Fruit fly (Drosophila melanogaster) whole organism, prepupa: ENCODE measurements around the gene HGTX.

Experiments used
- Blimp-1 ChIP-seq: fragments of 200-800 bp; sonication (Bioruptor generic); optimal IDR thresholded peaks from 3 replicates; lab custom pipeline; 2017; ENCODE audit warnings: missing biosample characterization, missing genetic modification characterization, mild to moderate bottlenecking, moderate library complexity, missing genetic modification reagents
- CG10631 ChIP-seq: fragments of 200-800 bp; sonication (Bioruptor generic); optimal IDR thresholded peaks from 2 replicates; lab custom pipeline; 2016; ENCODE audit warnings: missing biosample characterization, missing genetic modification characterization
- CG11294 ChIP-seq: fragments of 200-800 bp; sonication (Bioruptor generic); IDR thresholded peaks from 2 replicates; pipeline ENCODE4 v1.3.6; 2022; ENCODE audit warnings: missing biosample characterization, missing genetic modification characterization
- CG11762 ChIP-seq: fragments of 200-800 bp; sonication (Bioruptor generic); optimal IDR thresholded peaks from 3 replicates; lab custom pipeline; 2016; ENCODE audit warnings: missing biosample characterization, missing genetic modification characterization; ENCODE audit not compliant: insufficient read depth
- CG11902 ChIP-seq: fragments of 200-800 bp; sonication (Bioruptor generic); optimal IDR thresholded peaks from 3 replicates; lab custom pipeline; 2016; ENCODE audit warnings: missing biosample characterization, missing genetic modification characterization
- CG15336 ChIP-seq: fragments of 200-800 bp; sonication (Bioruptor generic); IDR thresholded peaks from 2 replicates; pipeline ENCODE4 v1.3.6; 2022; ENCODE audit warnings: missing biosample characterization, missing genetic modification characterization
- CG1621 ChIP-seq: fragments of 200-800 bp; sonication (Bioruptor generic); optimal IDR thresholded peaks from 3 replicates; lab custom pipeline; 2018; ENCODE audit warnings: missing biosample characterization, mild to moderate bottlenecking, missing genetic modification characterization
- CG16779 ChIP-seq: fragments of 200-800 bp; sonication (Bioruptor generic); optimal IDR thresholded peaks from 3 replicates; lab custom pipeline; 2017; ENCODE audit warnings: missing biosample characterization, mild to moderate bottlenecking, missing genetic modification characterization
- CG3032 ChIP-seq: fragments of 200-800 bp; optimal IDR thresholded peaks from 2 replicates; lab custom pipeline; 2019; ENCODE audit warnings: missing biosample characterization, mild to moderate bottlenecking, missing genetic modification characterization, moderate library complexity
- CG31627 ChIP-seq: fragments of 200-800 bp; sonication (Bioruptor generic); optimal IDR thresholded peaks from 3 replicates; lab custom pipeline; 2016; ENCODE audit warnings: missing biosample characterization, missing genetic modification characterization
- CG32006 ChIP-seq: fragments of 200-800 bp; sonication (Bioruptor generic); optimal IDR thresholded peaks from 3 replicates; lab custom pipeline; 2017; ENCODE audit warnings: missing biosample characterization, mild to moderate bottlenecking, missing genetic modification characterization
- CG34406 ChIP-seq: fragments of 200-800 bp; sonication (Bioruptor generic); optimal IDR thresholded peaks from 3 replicates; lab custom pipeline; 2016; ENCODE audit warnings: missing biosample characterization, missing genetic modification characterization
- CG4318 ChIP-seq: fragments of 200-800 bp; sonication (Bioruptor generic); optimal IDR thresholded peaks from 3 replicates; lab custom pipeline; 2017; ENCODE audit warnings: missing biosample characterization, mild to moderate bottlenecking, missing genetic modification characterization
- CG6163 ChIP-seq: fragments of 200-800 bp; sonication (Bioruptor generic); IDR thresholded peaks from 3 replicates; pipeline ENCODE4 v1.3.6; 2022; ENCODE audit warnings: missing biosample characterization, missing genetic modification characterization
- CG6276 ChIP-seq: fragments of 200-800 bp; sonication (Bioruptor generic); optimal IDR thresholded peaks from 2 replicates; lab custom pipeline; 2017; ENCODE audit warnings: missing biosample characterization, mild to moderate bottlenecking, missing genetic modification characterization
- CG6792 ChIP-seq: fragments of 200-800 bp; sonication (Bioruptor generic); optimal IDR thresholded peaks from 3 replicates; lab custom pipeline; 2016; ENCODE audit warnings: missing biosample characterization, missing genetic modification characterization
- CG6808 ChIP-seq: fragments of 200-800 bp; sonication (Bioruptor generic); optimal IDR thresholded peaks from 3 replicates; lab custom pipeline; 2017; ENCODE audit warnings: missing biosample characterization, missing genetic modification characterization, mild to moderate bottlenecking, moderate library complexity, missing genetic modification reagents
- CG6854 ChIP-seq: fragments of 200-800 bp; sonication (Bioruptor generic); optimal IDR thresholded peaks from 2 replicates; lab custom pipeline; 2017; ENCODE audit warnings: missing biosample characterization, mild to moderate bottlenecking, missing genetic modification characterization
- CG7368 ChIP-seq: fragments of 200-800 bp; sonication (Bioruptor generic); optimal IDR thresholded peaks from 3 replicates; lab custom pipeline; 2016; ENCODE audit warnings: missing biosample characterization, missing genetic modification characterization
- CG8119 ChIP-seq: fragments of 200-800 bp; sonication (Bioruptor generic); IDR thresholded peaks from 3 replicates; pipeline ENCODE4 v1.3.6; 2022; ENCODE audit warnings: missing biosample characterization, missing genetic modification characterization
- CG8632 ChIP-seq: fragments of 200-800 bp; sonication (Bioruptor generic); optimal IDR thresholded peaks from 3 replicates; lab custom pipeline; 2016; ENCODE audit warnings: missing biosample characterization, missing genetic modification characterization
- CG9139 ChIP-seq: fragments of 200-800 bp; sonication (Bioruptor generic); optimal IDR thresholded peaks from 3 replicates; lab custom pipeline; 2017; ENCODE audit warnings: missing biosample characterization, mild to moderate bottlenecking, missing genetic modification characterization
- Eip75B ChIP-seq: fragments of 200-800 bp; sonication (Bioruptor generic); optimal IDR thresholded peaks from 3 replicates; lab custom pipeline; 2016; ENCODE audit warnings: missing biosample characterization, missing genetic modification characterization
- Eip78C ChIP-seq: fragments of 200-800 bp; sonication (Bioruptor generic); peaks from one replicate; lab custom pipeline; 2016; ENCODE audit warnings: missing biosample characterization, missing genetic modification characterization
- Eip93F ChIP-seq: fragments of 200-800 bp; sonication (Bioruptor generic); optimal IDR thresholded peaks from 2 replicates; lab custom pipeline; 2016; ENCODE audit warnings: missing biosample characterization, mild to moderate bottlenecking, missing genetic modification characterization
- Ets21C ChIP-seq: fragments of 200-800 bp; sonication (Bioruptor generic); optimal IDR thresholded peaks from 3 replicates; lab custom pipeline; 2016; ENCODE audit warnings: missing biosample characterization, missing genetic modification characterization
- Ets96B ChIP-seq: fragments of 200-800 bp; optimal IDR thresholded peaks from 2 replicates; lab custom pipeline; 2019; ENCODE audit warnings: missing biosample characterization, mild to moderate bottlenecking, missing genetic modification characterization, moderate library complexity
- Hr39 ChIP-seq: fragments of 200-800 bp; sonication (Bioruptor generic); optimal IDR thresholded peaks from 2 replicates; lab custom pipeline; 2016; ENCODE audit warnings: missing biosample characterization, missing genetic modification characterization
- Hr4 ChIP-seq: fragments of 200-800 bp; sonication (Bioruptor generic); optimal IDR thresholded peaks from 3 replicates; lab custom pipeline; 2016; ENCODE audit warnings: missing biosample characterization, missing genetic modification characterization
- Met ChIP-seq: fragments of 200-800 bp; sonication (Bioruptor generic); optimal IDR thresholded peaks from 3 replicates; lab custom pipeline; 2016; ENCODE audit warnings: missing biosample characterization, missing genetic modification characterization
- OdsH ChIP-seq: fragments of 200-800 bp; sonication (Bioruptor generic); optimal IDR thresholded peaks from 3 replicates; lab custom pipeline; 2016; ENCODE audit warnings: missing biosample characterization, missing genetic modification characterization
- Smox ChIP-seq: fragments of 200-800 bp; sonication (Bioruptor generic); optimal IDR thresholded peaks from 3 replicates; lab custom pipeline; 2016; ENCODE audit warnings: missing biosample characterization, missing genetic modification characterization
- Sox102F ChIP-seq: fragments of 200-800 bp; sonication (Bioruptor generic); optimal IDR thresholded peaks from 2 replicates; lab custom pipeline; 2016; ENCODE audit warnings: missing biosample characterization, mild to moderate bottlenecking, missing genetic modification characterization
- Sox14 ChIP-seq: fragments of 200-800 bp; sonication (Bioruptor generic); optimal IDR thresholded peaks from 3 replicates; lab custom pipeline; 2016; ENCODE audit warnings: missing biosample characterization, missing genetic modification characterization
- Sox15 ChIP-seq: fragments of 200-800 bp; sonication (Bioruptor generic); optimal IDR thresholded peaks from 3 replicates; lab custom pipeline; 2016; ENCODE audit warnings: missing biosample characterization, missing genetic modification characterization
- achi ChIP-seq: fragments of 200-800 bp; sonication (Bioruptor generic); optimal IDR thresholded peaks from 3 replicates; lab custom pipeline; 2016; ENCODE audit warnings: missing biosample characterization, missing genetic modification characterization
- cyc ChIP-seq: fragments of 200-800 bp; sonication (Bioruptor generic); optimal IDR thresholded peaks from 3 replicates; lab custom pipeline; 2016; ENCODE audit warnings: missing biosample characterization, missing genetic modification characterization
- dac ChIP-seq: fragments of 200-800 bp; sonication (Bioruptor generic); optimal IDR thresholded peaks from 2 replicates; lab custom pipeline; 2017; ENCODE audit warnings: missing biosample characterization, mild to moderate bottlenecking, missing genetic modification characterization
- dsx ChIP-seq: fragments of 200-800 bp; optimal IDR thresholded peaks from 3 replicates; lab custom pipeline; 2019; ENCODE audit warnings: missing biosample characterization, mild to moderate bottlenecking, missing genetic modification characterization, moderate library complexity; ENCODE audit not compliant: poor library complexity, severe bottlenecking
- eg ChIP-seq: fragments of 200-800 bp; sonication (Bioruptor generic); IDR thresholded peaks from 3 replicates; pipeline ENCODE4 v1.3.6; 2022; ENCODE audit warnings: missing biosample characterization, missing genetic modification characterization
- esn ChIP-seq: fragments of 200-800 bp; sonication (Bioruptor generic); optimal IDR thresholded peaks from 2 replicates; lab custom pipeline; 2016; ENCODE audit warnings: missing biosample characterization, mild to moderate bottlenecking, missing genetic modification characterization, moderate library complexity
- fd85E ChIP-seq: fragments of 200-800 bp; sonication (Bioruptor generic); optimal IDR thresholded peaks from 3 replicates; lab custom pipeline; 2016; ENCODE audit warnings: missing biosample characterization, missing genetic modification characterization
- lz ChIP-seq: fragments of 200-800 bp; sonication (Bioruptor generic); optimal IDR thresholded peaks from 3 replicates; lab custom pipeline; 2016; ENCODE audit warnings: missing biosample characterization, missing genetic modification characterization
- pdm3 ChIP-seq: fragments of 200-800 bp; sonication (Bioruptor generic); optimal IDR thresholded peaks from 3 replicates; lab custom pipeline; 2016; ENCODE audit warnings: missing biosample characterization, missing genetic modification characterization
- spab ChIP-seq: fragments of 200-800 bp; sonication (Bioruptor generic); optimal IDR thresholded peaks from 2 replicates; lab custom pipeline; 2017; ENCODE audit warnings: missing biosample characterization, mild to moderate bottlenecking, missing genetic modification characterization, missing genetic modification reagents
- ss ChIP-seq, 2 experiments: fragments of 200-800 bp; sonication (Bioruptor generic); optimal IDR thresholded peaks; 2 replicates in 1 of 2; 3 replicates in 1 of 2; lab custom pipeline; 2017 to 2018; ENCODE audit warnings: mild to moderate bottlenecking in 2 of 2, missing biosample characterization in 2 of 2, missing genetic modification characterization in 2 of 2, moderate library complexity in 1 of 2
- svp ChIP-seq: fragments of 200-800 bp; sonication (Bioruptor generic); peaks from one replicate; lab custom pipeline; 2016; ENCODE audit warnings: missing biosample characterization, missing genetic modification characterization
- topi ChIP-seq: fragments of 200-800 bp; sonication (Bioruptor generic); optimal IDR thresholded peaks from 3 replicates; lab custom pipeline; 2016; ENCODE audit warnings: missing biosample characterization, missing genetic modification characterization
- vri ChIP-seq: fragments of 200-800 bp; sonication (Bioruptor generic); optimal IDR thresholded peaks from 3 replicates; lab custom pipeline; 2016; ENCODE audit warnings: missing biosample characterization, mild to moderate bottlenecking, missing genetic modification characterization

HGTX gene

DNA sequence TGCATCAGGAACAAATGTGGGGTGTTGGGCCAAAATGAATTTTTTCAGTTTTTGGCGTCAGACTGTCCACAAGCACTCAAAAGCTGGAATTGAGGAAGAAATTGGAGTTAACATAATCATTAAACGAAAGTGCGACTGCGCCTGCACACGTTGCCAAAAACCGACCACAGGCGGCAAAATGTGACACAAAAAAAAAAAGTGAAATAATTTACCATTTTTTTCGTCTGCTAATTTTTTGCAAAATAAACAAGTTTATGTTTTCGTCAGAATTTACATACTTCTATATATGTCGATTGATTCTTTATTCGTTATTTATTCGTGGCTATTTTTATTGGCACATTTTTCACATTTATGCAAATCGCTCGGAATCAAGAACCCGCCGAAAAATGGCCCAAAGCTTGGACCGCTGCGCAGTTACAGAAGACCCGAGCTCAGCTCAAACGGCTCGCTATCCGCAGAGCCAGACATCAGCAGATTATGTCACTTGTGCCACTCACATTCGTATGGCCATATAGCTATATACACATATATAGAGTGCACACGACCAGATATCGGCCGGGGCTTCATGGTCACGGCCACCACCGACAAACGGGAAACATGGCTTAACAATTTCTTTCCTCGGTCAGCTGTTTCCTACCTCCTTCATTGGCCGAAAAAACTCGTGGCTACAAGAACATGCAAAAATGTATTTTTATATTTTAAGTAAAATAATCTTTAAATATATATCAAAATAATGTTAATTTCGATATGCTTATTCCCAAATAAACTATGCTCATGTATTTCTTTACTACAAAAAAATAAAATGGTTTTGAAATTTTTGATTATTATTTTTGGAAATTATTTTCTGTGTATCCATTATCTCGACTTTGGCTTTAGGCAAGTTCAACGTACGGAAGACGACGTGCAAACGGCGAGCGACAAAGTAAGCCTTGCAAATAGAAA, 17.0 kb upstream of the HGTX start:
- no peak for TF ChIP-seq CG3032
- peak; percentile 33 for TF ChIP-seq CG6276 (GFP tag; lab: Kevin White, UChicago)
- no peak for TF ChIP-seq lz (GFP tag; lab: Kevin White, UChicago)
- TF ChIP-seq svp (GFP tag; lab: Kevin White, UChicago) = no peak
- TF ChIP-seq CG4318 (GFP tag; lab: Kevin White, UChicago) = peak; percentile 31
- TF ChIP-seq Blimp-1 = no peak
- peak; percentile 25 for TF ChIP-seq Hr4 (GFP tag; lab: Kevin White, UChicago)
- no peak for TF ChIP-seq Eip93F (GFP tag; lab: Kevin White, UChicago)
- TF ChIP-seq eg = no peak
- TF ChIP-seq dsx (GFP tag; lab: Kevin White, UChicago) = no peak
- TF ChIP-seq ss (GFP tag; optimal IDR thresholded peaks at IDR 0.05; lab: Kevin White, UChicago) = no peak
- no peak for TF ChIP-seq Sox15 (GFP tag; lab: Kevin White, UChicago)
- TF ChIP-seq Met = no peak
- no peak for TF ChIP-seq Eip75B (GFP tag; lab: Kevin White, UChicago)
- TF ChIP-seq Sox102F (GFP tag; lab: Kevin White, UChicago) = no peak
- no peak for TF ChIP-seq CG6854 (GFP tag; lab: Kevin White, UChicago)
- TF ChIP-seq CG32006 (GFP tag; lab: Kevin White, UChicago) = peak; percentile 67
- no peak for TF ChIP-seq Smox (GFP tag; lab: Kevin White, UChicago)
- no peak for TF ChIP-seq fd85E (GFP tag; lab: Kevin White, UChicago)
- no peak for TF ChIP-seq esn
- peak; percentile 74 for TF ChIP-seq CG15336 (GFP tag; lab: Robert Waterston, UW)
- no peak for TF ChIP-seq Eip78C
- peak; percentile 54; the same call in 2 of the 3 replicates for TF ChIP-seq CG8119
- no peak for TF ChIP-seq spab (GFP tag; lab: Kevin White, UChicago)
- TF ChIP-seq CG7368 (GFP tag; lab: Kevin White, UChicago) = no peak
- no peak for TF ChIP-seq pdm3
- TF ChIP-seq CG11762 (GFP tag; lab: Kevin White, UChicago) = no peak
- no peak for TF ChIP-seq vri (GFP tag; lab: Kevin White, UChicago)
- TF ChIP-seq CG34406 (GFP tag; lab: Kevin White, UChicago) = no peak
- TF ChIP-seq CG9139 = no peak
- TF ChIP-seq Hr39 (GFP tag; lab: Kevin White, UChicago) = no peak
- no peak for TF ChIP-seq CG11294
- no peak for TF ChIP-seq CG6808 (GFP tag; lab: Kevin White, UChicago)
- no peak for TF ChIP-seq CG16779
- no peak for TF ChIP-seq Ets96B (tag; lab: Kevin White, UChicago)
- no peak for TF ChIP-seq cyc (GFP tag; lab: Kevin White, UChicago)
- TF ChIP-seq CG8632 (GFP tag; lab: Kevin White, UChicago) = no peak
- no peak for TF ChIP-seq Ets21C
- TF ChIP-seq CG1621 (tag; lab: Kevin White, UChicago) = no peak
- TF ChIP-seq CG6163 (GFP tag; lab: Robert Waterston, UW) = 0 out of 3 replicates have a peak, but pooled peaks have one; percentile 40
- no peak for TF ChIP-seq CG11902 (GFP tag; lab: Kevin White, UChicago)
- no peak for TF ChIP-seq CG6792 (GFP tag; lab: Kevin White, UChicago)
- TF ChIP-seq dac (GFP tag; lab: Kevin White, UChicago) = no peak
- no peak for TF ChIP-seq CG10631 (GFP tag; lab: Kevin White, UChicago)
- no peak for TF ChIP-seq topi (GFP tag; lab: Kevin White, UChicago)
- TF ChIP-seq achi = peak; percentile 35
- TF ChIP-seq CG31627 (GFP tag; lab: Kevin White, UChicago) = no peak
- TF ChIP-seq OdsH (GFP tag; lab: Kevin White, UChicago) = peak; percentile 4
- TF ChIP-seq Sox14 = no peak
